Fruit fly (Drosophila melanogaster) whole organism, prepupa: ENCODE data around the gene kni.
A peak's percentile ranks its signal among the peaks of the same experiment; 100 is the strongest.

Experiments
- CG10669 ChIP-seq: fragments of 200-800 bp; sonication (Bioruptor generic); optimal IDR thresholded peaks from 3 replicates; lab custom pipeline; 2018; ENCODE audit warnings: missing biosample characterization, mild to moderate bottlenecking, missing genetic modification characterization, moderate library complexity
- CG11294 ChIP-seq: fragments of 200-800 bp; sonication (Bioruptor generic); IDR thresholded peaks from 2 replicates; pipeline ENCODE4 v1.3.6; 2022; ENCODE audit warnings: missing biosample characterization, missing genetic modification characterization
- CG11762 ChIP-seq: fragments of 200-800 bp; sonication (Bioruptor generic); optimal IDR thresholded peaks from 3 replicates; lab custom pipeline; 2016; ENCODE audit warnings: missing biosample characterization, missing genetic modification characterization; ENCODE audit not compliant: insufficient read depth
- CG1621 ChIP-seq: fragments of 200-800 bp; sonication (Bioruptor generic); optimal IDR thresholded peaks from 3 replicates; lab custom pipeline; 2018; ENCODE audit warnings: missing biosample characterization, mild to moderate bottlenecking, missing genetic modification characterization
- CG31627 ChIP-seq: fragments of 200-800 bp; sonication (Bioruptor generic); optimal IDR thresholded peaks from 3 replicates; lab custom pipeline; 2016; ENCODE audit warnings: missing biosample characterization, missing genetic modification characterization
- CG32006 ChIP-seq: fragments of 200-800 bp; sonication (Bioruptor generic); optimal IDR thresholded peaks from 3 replicates; lab custom pipeline; 2017; ENCODE audit warnings: missing biosample characterization, mild to moderate bottlenecking, missing genetic modification characterization
- CG34406 ChIP-seq: fragments of 200-800 bp; sonication (Bioruptor generic); optimal IDR thresholded peaks from 3 replicates; lab custom pipeline; 2016; ENCODE audit warnings: missing biosample characterization, missing genetic modification characterization
- CG3919 ChIP-seq: fragments of 200-800 bp; sonication (Bioruptor generic); optimal IDR thresholded peaks from 3 replicates; lab custom pipeline; 2016; ENCODE audit warnings: missing biosample characterization, missing genetic modification characterization
- CG6163 ChIP-seq: fragments of 200-800 bp; sonication (Bioruptor generic); IDR thresholded peaks from 3 replicates; pipeline ENCODE4 v1.3.6; 2022; ENCODE audit warnings: missing biosample characterization, missing genetic modification characterization
- CG6276 ChIP-seq: fragments of 200-800 bp; sonication (Bioruptor generic); optimal IDR thresholded peaks from 2 replicates; lab custom pipeline; 2017; ENCODE audit warnings: missing biosample characterization, mild to moderate bottlenecking, missing genetic modification characterization
- CG8119 ChIP-seq: fragments of 200-800 bp; sonication (Bioruptor generic); IDR thresholded peaks from 3 replicates; pipeline ENCODE4 v1.3.6; 2022; ENCODE audit warnings: missing biosample characterization, missing genetic modification characterization
- CG8632 ChIP-seq: fragments of 200-800 bp; sonication (Bioruptor generic); optimal IDR thresholded peaks from 3 replicates; lab custom pipeline; 2016; ENCODE audit warnings: missing biosample characterization, missing genetic modification characterization
- CG9139 ChIP-seq: fragments of 200-800 bp; sonication (Bioruptor generic); optimal IDR thresholded peaks from 3 replicates; lab custom pipeline; 2017; ENCODE audit warnings: missing biosample characterization, mild to moderate bottlenecking, missing genetic modification characterization
- Eip75B ChIP-seq: fragments of 200-800 bp; sonication (Bioruptor generic); optimal IDR thresholded peaks from 3 replicates; lab custom pipeline; 2016; ENCODE audit warnings: missing biosample characterization, missing genetic modification characterization
- Gug ChIP-seq: fragments of 200-800 bp; sonication (Bioruptor generic); IDR thresholded peaks from 2 replicates; pipeline ENCODE4 v1.3.6; 2022; ENCODE audit warnings: missing biosample characterization, missing genetic modification characterization
- Hr38 ChIP-seq: sonication (Bioruptor generic); optimal IDR thresholded peaks from 2 replicates; lab custom pipeline; 2016; ENCODE audit warnings: missing biosample characterization, missing genetic modification characterization
- Hr39 ChIP-seq: fragments of 200-800 bp; sonication (Bioruptor generic); optimal IDR thresholded peaks from 2 replicates; lab custom pipeline; 2016; ENCODE audit warnings: missing biosample characterization, missing genetic modification characterization
- Hr4 ChIP-seq: fragments of 200-800 bp; sonication (Bioruptor generic); optimal IDR thresholded peaks from 3 replicates; lab custom pipeline; 2016; ENCODE audit warnings: missing biosample characterization, missing genetic modification characterization
- Lpt ChIP-seq: fragments of 200-800 bp; sonication (Bioruptor generic); optimal IDR thresholded peaks from 3 replicates; lab custom pipeline; 2016; ENCODE audit warnings: missing biosample characterization, missing genetic modification characterization
- achi ChIP-seq: fragments of 200-800 bp; sonication (Bioruptor generic); optimal IDR thresholded peaks from 3 replicates; lab custom pipeline; 2016; ENCODE audit warnings: missing biosample characterization, missing genetic modification characterization
- acj6 ChIP-seq: fragments of 200-800 bp; sonication (Bioruptor generic); optimal IDR thresholded peaks from 3 replicates; lab custom pipeline; 2016; ENCODE audit warnings: missing biosample characterization, missing genetic modification characterization
- dac ChIP-seq: fragments of 200-800 bp; sonication (Bioruptor generic); optimal IDR thresholded peaks from 2 replicates; lab custom pipeline; 2017; ENCODE audit warnings: missing biosample characterization, mild to moderate bottlenecking, missing genetic modification characterization
- eg ChIP-seq: fragments of 200-800 bp; sonication (Bioruptor generic); IDR thresholded peaks from 3 replicates; pipeline ENCODE4 v1.3.6; 2022; ENCODE audit warnings: missing biosample characterization, missing genetic modification characterization
- lz ChIP-seq: fragments of 200-800 bp; sonication (Bioruptor generic); optimal IDR thresholded peaks from 3 replicates; lab custom pipeline; 2016; ENCODE audit warnings: missing biosample characterization, missing genetic modification characterization
- pdm3 ChIP-seq: fragments of 200-800 bp; sonication (Bioruptor generic); optimal IDR thresholded peaks from 3 replicates; lab custom pipeline; 2016; ENCODE audit warnings: missing biosample characterization, missing genetic modification characterization
- svp ChIP-seq: fragments of 200-800 bp; sonication (Bioruptor generic); peaks from one replicate; lab custom pipeline; 2016; ENCODE audit warnings: missing biosample characterization, missing genetic modification characterization
- topi ChIP-seq: fragments of 200-800 bp; sonication (Bioruptor generic); optimal IDR thresholded peaks from 3 replicates; lab custom pipeline; 2016; ENCODE audit warnings: missing biosample characterization, missing genetic modification characterization
- vri ChIP-seq: fragments of 200-800 bp; sonication (Bioruptor generic); optimal IDR thresholded peaks from 3 replicates; lab custom pipeline; 2016; ENCODE audit warnings: missing biosample characterization, mild to moderate bottlenecking, missing genetic modification characterization

kni gene

DNA sequence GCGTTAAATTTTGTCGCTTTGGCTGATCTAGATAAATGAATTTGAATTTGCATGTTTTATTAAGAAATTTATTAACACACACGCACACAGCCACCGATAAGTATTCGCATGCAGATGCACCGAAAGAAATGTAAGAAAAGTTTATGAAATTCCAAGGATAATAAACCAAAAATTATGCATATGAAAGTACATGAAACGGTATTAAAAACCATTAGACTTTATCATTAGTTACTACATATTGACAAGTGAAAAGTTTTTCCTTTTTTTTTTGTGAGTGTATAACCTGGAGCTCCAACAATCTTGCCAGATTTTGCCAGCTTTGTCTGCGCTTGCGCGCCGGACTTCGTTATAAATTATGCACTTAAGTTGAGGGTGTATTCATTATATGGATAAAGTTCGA is 46.2 kb downstream of the kni start (continued):
- TF ChIP-seq vri = peak; percentile 56
- no peak for TF ChIP-seq CG11294 (GFP tag; lab: Robert Waterston, UW)
- peak; percentile 8 for TF ChIP-seq Lpt (GFP tag; lab: Kevin White, UChicago)
- peak; percentile 88 for TF ChIP-seq topi
- peak; percentile 41 for TF ChIP-seq CG9139 (GFP tag; lab: Kevin White, UChicago)
- peak; percentile 81 for TF ChIP-seq CG34406 (GFP tag; lab: Kevin White, UChicago)
- no peak for TF ChIP-seq CG6276 (GFP tag; lab: Kevin White, UChicago)
- no peak for TF ChIP-seq Gug
- peak; percentile 81 for TF ChIP-seq Eip75B (GFP tag; lab: Kevin White, UChicago)
- peak; percentile 65 for TF ChIP-seq pdm3 (GFP tag; lab: Kevin White, UChicago)
- TF ChIP-seq CG8119 (GFP tag; lab: Robert Waterston, UW) = 0 out of 3 replicates have a peak, but pooled peaks have one; percentile 21
- no peak for TF ChIP-seq dac (GFP tag; lab: Kevin White, UChicago)
- TF ChIP-seq Hr4 (GFP tag; lab: Kevin White, UChicago) = no peak
- TF ChIP-seq CG8632 (GFP tag; lab: Kevin White, UChicago) = peak; percentile 73
- TF ChIP-seq CG10669 (GFP tag; lab: Kevin White, UChicago) = peak; percentile 72
- no peak for TF ChIP-seq Hr38 (GFP tag; lab: Kevin White, UChicago)
- TF ChIP-seq eg = no peak
- peak; percentile 81 for TF ChIP-seq acj6
- TF ChIP-seq achi (GFP tag; lab: Kevin White, UChicago) = peak; percentile 66
- TF ChIP-seq CG3919 (GFP tag; lab: Kevin White, UChicago) = peak; percentile 76
- peak; percentile 66 for TF ChIP-seq CG6163 (GFP tag; lab: Robert Waterston, UW)

DNA sequence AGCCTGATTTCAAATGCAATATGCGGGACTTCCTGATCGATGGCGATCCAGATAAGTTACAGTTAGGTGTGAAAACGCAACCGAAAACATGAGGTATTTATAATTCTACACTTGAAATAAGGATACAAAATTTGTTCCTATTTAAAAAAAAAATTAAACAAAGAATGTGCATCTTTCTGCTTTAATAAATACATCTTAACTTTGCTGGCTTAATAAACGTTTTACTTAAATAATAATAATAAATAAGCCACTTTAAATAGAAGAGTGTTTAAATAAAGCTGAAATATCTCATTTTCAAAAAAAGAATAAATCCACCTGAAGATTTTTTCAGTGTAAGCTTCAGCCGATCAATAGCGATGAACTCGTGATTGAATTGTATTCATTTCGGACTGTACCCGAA is 50.5 kb downstream of the kni start:
- TF ChIP-seq acj6 (no peak), svp (peak; percentile 63)
- TF ChIP-seq, all 60 proteins: peak for 1

DNA sequence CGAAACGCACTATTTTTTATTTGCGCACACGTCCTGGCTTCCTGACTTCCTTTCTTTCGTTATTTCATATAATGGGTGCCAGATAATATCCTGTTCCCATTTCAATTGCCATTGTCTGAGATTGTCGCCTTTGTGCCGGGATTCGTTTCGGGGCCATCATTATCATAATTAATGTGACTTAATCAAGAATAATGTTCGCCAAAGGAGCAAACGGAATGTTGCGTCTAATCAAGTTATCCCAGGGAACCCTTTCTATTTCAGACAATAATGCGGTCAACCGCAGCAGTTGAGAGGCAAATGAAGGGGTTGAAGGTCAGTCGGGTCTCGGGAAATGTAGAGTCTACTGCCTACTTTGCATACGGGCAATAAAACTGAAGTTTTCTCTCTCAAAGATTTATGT is 51.4 kb downstream of the kni start:
- TF ChIP-seq CG1621 (tag; lab: Kevin White, UChicago) = no peak
- no peak for TF ChIP-seq Eip75B (GFP tag; lab: Kevin White, UChicago)
- no peak for TF ChIP-seq lz (GFP tag; lab: Kevin White, UChicago)
- TF ChIP-seq CG11762 (GFP tag; lab: Kevin White, UChicago) = no peak
- no peak for TF ChIP-seq achi (GFP tag; lab: Kevin White, UChicago)
- TF ChIP-seq CG32006 = no peak
- TF ChIP-seq CG31627 = no peak
- no peak for TF ChIP-seq CG34406 (GFP tag; lab: Kevin White, UChicago)
- no peak for TF ChIP-seq Hr39 (GFP tag; lab: Kevin White, UChicago)
- no peak for TF ChIP-seq topi
